Worm (Caenorhabditis elegans) whole organism, L1 larva: ENCODE measurements around the gene F59A6.10.

Experiments
- C04F5.9 ChIP-seq: sonication (generic microtip); optimal IDR thresholded peaks from 2 replicates; lab custom pipeline; 2016; ENCODE audit warnings: missing genetic modification characterization, missing compliant biosample characterization
- C16A3.4 ChIP-seq: fragments of 150-350 bp; optimal IDR thresholded peaks from 2 replicates; lab custom pipeline; 2014; ENCODE audit warnings: missing biosample characterization, missing genetic modification characterization
- C34B4.2 ChIP-seq: sonication (generic microtip); optimal IDR thresholded peaks from 2 replicates; lab custom pipeline; 2017; ENCODE audit warnings: mild to moderate bottlenecking, missing genetic modification characterization, missing compliant biosample characterization
- F16B12.6 ChIP-seq: fragments of 150-350 bp; optimal IDR thresholded peaks from 2 replicates; lab custom pipeline; 2014; ENCODE audit warnings: missing biosample characterization, missing genetic modification characterization
- aly-2 ChIP-seq: fragments of 150-350 bp; optimal IDR thresholded peaks from 2 replicates; lab custom pipeline; 2014; ENCODE audit warnings: missing biosample characterization, missing genetic modification characterization
- blmp-1 ChIP-seq: fragments of 150-350 bp; optimal IDR thresholded peaks from 2 replicates; lab custom pipeline; 2014; ENCODE audit warnings: missing biosample characterization, missing genetic modification characterization
- ceh-63 ChIP-seq: fragments of 200-800 bp; sonication (Bioruptor generic); optimal IDR thresholded peaks from 2 replicates; lab custom pipeline; 2018; ENCODE audit warnings: mild to moderate bottlenecking, missing genetic modification characterization, missing compliant biosample characterization
- ceh-8 ChIP-seq: fragments of 200-800 bp; sonication (Bioruptor generic); optimal IDR thresholded peaks from 2 replicates; lab custom pipeline; 2018; ENCODE audit warnings: mild to moderate bottlenecking, missing genetic modification characterization, moderate library complexity, missing compliant biosample characterization
- ceh-90 ChIP-seq: sonication (generic microtip); optimal IDR thresholded peaks from 2 replicates; lab custom pipeline; 2016; ENCODE audit warnings: missing genetic modification characterization, missing compliant biosample characterization
- dsc-1 ChIP-seq: sonication (generic microtip); optimal IDR thresholded peaks from 2 replicates; lab custom pipeline; 2016; ENCODE audit warnings: mild to moderate bottlenecking, missing genetic modification characterization, missing compliant biosample characterization
- efl-3 ChIP-seq: fragments of 200-800 bp; sonication (Bioruptor generic); optimal IDR thresholded peaks from 2 replicates; lab custom pipeline; 2018; ENCODE audit warnings: mild to moderate bottlenecking, missing genetic modification characterization, missing compliant biosample characterization
- egl-13 ChIP-seq: sonication (generic microtip); optimal IDR thresholded peaks from 2 replicates; lab custom pipeline; 2016; ENCODE audit warnings: missing genotype, missing genetic modification reagents, missing genetic modification characterization, missing compliant biosample characterization
- egl-27 ChIP-seq, 2 experiments: fragments of 150-350 bp in 1 of 2; sonication (generic microtip); optimal IDR thresholded peaks; 3 replicates each; lab custom pipeline; 2017 to 2018; ENCODE audit warnings: missing biosample characterization in 2 of 2, missing genetic modification characterization in 2 of 2, missing genetic modification reagents in 2 of 2
- elt-2 ChIP-seq: sonication (generic microtip); optimal IDR thresholded peaks from 2 replicates; lab custom pipeline; 2016; ENCODE audit warnings: missing genetic modification characterization, mild to moderate bottlenecking, inconsistent platforms, missing compliant biosample characterization, missing genetic modification reagents
- elt-3 ChIP-seq, 6 experiments: fragments of 150-350 bp in 1 of 6; sonication (generic microtip); optimal IDR thresholded peaks; 2 replicates each; lab custom pipeline; 2017 to 2018; ENCODE audit warnings: missing biosample characterization in 6 of 6, missing genetic modification characterization in 6 of 6, inconsistent platforms in 1 of 6
- ets-5 ChIP-seq: fragments of 200-800 bp; sonication (Bioruptor generic); IDR thresholded peaks from 2 replicates; pipeline ENCODE4 v1.3.6; 2022; ENCODE audit warnings: missing genetic modification characterization, missing compliant biosample characterization
- fkh-10 ChIP-seq: sonication (generic microtip); optimal IDR thresholded peaks from 2 replicates; lab custom pipeline; 2017; ENCODE audit warnings: missing biosample characterization, missing genetic modification reagents, missing genetic modification characterization
- fkh-8 ChIP-seq: sonication (generic microtip); optimal IDR thresholded peaks from 2 replicates; lab custom pipeline; 2016; ENCODE audit warnings: mild to moderate bottlenecking, missing genetic modification characterization, missing compliant biosample characterization
- hlh-17 ChIP-seq: fragments of 200-800 bp; sonication (Bioruptor generic); optimal IDR thresholded peaks from 2 replicates; lab custom pipeline; 2018; ENCODE audit warnings: missing genetic modification characterization, mild to moderate bottlenecking, missing compliant biosample characterization, moderate library complexity, borderline replicate concordance
- hlh-4 ChIP-seq: sonication (generic microtip); optimal IDR thresholded peaks from 2 replicates; lab custom pipeline; 2016; ENCODE audit warnings: mild to moderate bottlenecking, missing genetic modification characterization, missing compliant biosample characterization
- hpl-2 ChIP-seq: fragments of 150-350 bp; optimal IDR thresholded peaks from 2 replicates; lab custom pipeline; 2014; ENCODE audit warnings: missing biosample characterization, missing genetic modification reagents, missing genetic modification characterization
- irx-1 ChIP-seq: sonication (generic microtip); optimal IDR thresholded peaks from 2 replicates; lab custom pipeline; 2016; ENCODE audit warnings: missing genetic modification characterization, missing compliant biosample characterization
- lin-13 ChIP-seq: fragments of 150-350 bp; optimal IDR thresholded peaks from 2 replicates; lab custom pipeline; 2014; ENCODE audit warnings: missing biosample characterization, missing genetic modification reagents, missing genetic modification characterization
- lir-3 ChIP-seq: sonication (generic microtip); optimal IDR thresholded peaks from 2 replicates; lab custom pipeline; 2016; ENCODE audit warnings: mild to moderate bottlenecking, missing genetic modification characterization, moderate library complexity, missing compliant biosample characterization; ENCODE audit not compliant: poor library complexity
- lsy-2 ChIP-seq, 2 experiments: fragments of 150-350 bp; optimal IDR thresholded peaks; 2 replicates each; lab custom pipeline; 2014; ENCODE audit warnings: missing biosample characterization in 2 of 2, missing genetic modification characterization in 2 of 2
- mdl-1 ChIP-seq, 2 experiments: fragments of 150-350 bp; optimal IDR thresholded peaks; 2 replicates each; lab custom pipeline; 2014 to 2017; ENCODE audit warnings: missing biosample characterization in 2 of 2, missing genetic modification characterization in 2 of 2, inconsistent platforms in 1 of 2
- mef-2 ChIP-seq: fragments of 150-350 bp; optimal IDR thresholded peaks from 2 replicates; lab custom pipeline; 2014; ENCODE audit warnings: missing biosample characterization, missing genetic modification characterization
- mep-1 ChIP-seq: fragments of 150-350 bp; optimal IDR thresholded peaks from 2 replicates; lab custom pipeline; 2014; ENCODE audit warnings: missing biosample characterization, missing genetic modification characterization
- nhr-11 ChIP-seq: fragments of 150-350 bp; optimal IDR thresholded peaks from 2 replicates; lab custom pipeline; 2014; ENCODE audit warnings: missing biosample characterization, missing genetic modification characterization
- nhr-12 ChIP-seq: sonication (generic microtip); optimal IDR thresholded peaks from 2 replicates; lab custom pipeline; 2017; ENCODE audit warnings: missing biosample characterization, missing genetic modification characterization
- nhr-20 ChIP-seq: sonication (generic microtip); optimal IDR thresholded peaks from 2 replicates; lab custom pipeline; 2016; ENCODE audit warnings: mild to moderate bottlenecking, missing genetic modification characterization, missing compliant biosample characterization
- nhr-237 ChIP-seq: fragments of 150-350 bp; optimal IDR thresholded peaks from 2 replicates; lab custom pipeline; 2014; ENCODE audit warnings: missing biosample characterization, missing genetic modification characterization
- nhr-28 ChIP-seq: fragments of 150-350 bp; optimal IDR thresholded peaks from 2 replicates; lab custom pipeline; 2014; ENCODE audit warnings: missing biosample characterization, missing genetic modification characterization
- nhr-71 ChIP-seq: sonication (generic microtip); optimal IDR thresholded peaks from 2 replicates; lab custom pipeline; 2016; ENCODE audit warnings: mild to moderate bottlenecking, missing genetic modification characterization, moderate library complexity, missing compliant biosample characterization
- nhr-77 ChIP-seq: fragments of 150-350 bp; optimal IDR thresholded peaks from 2 replicates; lab custom pipeline; 2014; ENCODE audit warnings: missing biosample characterization, missing genetic modification characterization
- nhr-84 ChIP-seq: sonication (generic microtip); optimal IDR thresholded peaks from 2 replicates; lab custom pipeline; 2017; ENCODE audit warnings: missing biosample characterization, missing genetic modification characterization
- pag-3 ChIP-seq: sonication (generic microtip); optimal IDR thresholded peaks from 2 replicates; lab custom pipeline; 2017; ENCODE audit warnings: missing genetic modification characterization, mild to moderate bottlenecking, missing compliant biosample characterization, antibody characterized with exemption, borderline replicate concordance; ENCODE audit not compliant: insufficient read depth
- pqm-1 ChIP-seq: sonication (generic microtip); optimal IDR thresholded peaks from 3 replicates; lab custom pipeline; 2017; ENCODE audit warnings: missing biosample characterization, missing genetic modification characterization
- rnt-1 ChIP-seq: sonication (generic microtip); optimal IDR thresholded peaks from 2 replicates; lab custom pipeline; 2016; ENCODE audit warnings: mild to moderate bottlenecking, missing genetic modification characterization, moderate library complexity, missing compliant biosample characterization
- skn-1 ChIP-seq: fragments of 150-350 bp; optimal IDR thresholded peaks from 2 replicates; lab custom pipeline; 2014; ENCODE audit warnings: missing biosample characterization, missing genetic modification characterization
- snpc-4 ChIP-seq: fragments of 150-350 bp; optimal IDR thresholded peaks from 2 replicates; lab custom pipeline; 2014; ENCODE audit warnings: missing biosample characterization, missing genetic modification characterization
- snu-23 ChIP-seq: sonication (generic microtip); optimal IDR thresholded peaks from 2 replicates; lab custom pipeline; 2016; ENCODE audit warnings: missing genetic modification characterization, missing compliant biosample characterization
- sox-4 ChIP-seq: sonication (generic microtip); optimal IDR thresholded peaks from 2 replicates; lab custom pipeline; 2016; ENCODE audit warnings: missing genetic modification characterization, missing compliant biosample characterization
- sptf-1 ChIP-seq: fragments of 150-350 bp; optimal IDR thresholded peaks from 2 replicates; lab custom pipeline; 2014; ENCODE audit warnings: missing biosample characterization, missing genetic modification characterization
- sup-37 ChIP-seq: fragments of 200-800 bp; sonication (Bioruptor generic); optimal IDR thresholded peaks from 2 replicates; lab custom pipeline; 2018; ENCODE audit warnings: mild to moderate bottlenecking, missing genetic modification characterization, missing compliant biosample characterization
- swsn-7 ChIP-seq: sonication (generic microtip); optimal IDR thresholded peaks from 2 replicates; lab custom pipeline; 2016; ENCODE audit warnings: missing genetic modification characterization, missing compliant biosample characterization
- tbx-2 ChIP-seq: sonication (generic microtip); optimal IDR thresholded peaks from 2 replicates; lab custom pipeline; 2016; ENCODE audit warnings: missing genetic modification characterization, missing compliant biosample characterization
- tlp-1 ChIP-seq: fragments of 150-350 bp; optimal IDR thresholded peaks from 2 replicates; lab custom pipeline; 2014; ENCODE audit warnings: missing biosample characterization, missing genetic modification characterization
- unc-30 ChIP-seq: sonication (generic microtip); optimal IDR thresholded peaks from 2 replicates; lab custom pipeline; 2017; ENCODE audit warnings: missing biosample characterization, missing genetic modification characterization
- unc-62 ChIP-seq: fragments of 150-350 bp; optimal IDR thresholded peaks from 2 replicates; lab custom pipeline; 2014; ENCODE audit warnings: missing biosample characterization, missing genetic modification reagents, missing genetic modification characterization
- unc-86 ChIP-seq: sonication (generic microtip); optimal IDR thresholded peaks from 2 replicates; lab custom pipeline; 2016; ENCODE audit warnings: missing genetic modification characterization, missing compliant biosample characterization
- xbp-1 ChIP-seq: sonication (generic microtip); optimal IDR thresholded peaks from 2 replicates; lab custom pipeline; 2016; ENCODE audit warnings: missing genetic modification characterization, missing compliant biosample characterization
- zag-1 ChIP-seq: fragments of 150-350 bp; optimal IDR thresholded peaks from 2 replicates; lab custom pipeline; 2014; ENCODE audit warnings: missing biosample characterization, missing genetic modification characterization
- ztf-11 ChIP-seq, 2 experiments: sonication (generic microtip); optimal IDR thresholded peaks; 2 replicates each; lab custom pipeline; 2016 to 2017; ENCODE audit warnings: missing genetic modification characterization in 2 of 2, missing biosample characterization in 1 of 2, missing compliant biosample characterization in 1 of 2

F59A6.10 gene

DNA sequence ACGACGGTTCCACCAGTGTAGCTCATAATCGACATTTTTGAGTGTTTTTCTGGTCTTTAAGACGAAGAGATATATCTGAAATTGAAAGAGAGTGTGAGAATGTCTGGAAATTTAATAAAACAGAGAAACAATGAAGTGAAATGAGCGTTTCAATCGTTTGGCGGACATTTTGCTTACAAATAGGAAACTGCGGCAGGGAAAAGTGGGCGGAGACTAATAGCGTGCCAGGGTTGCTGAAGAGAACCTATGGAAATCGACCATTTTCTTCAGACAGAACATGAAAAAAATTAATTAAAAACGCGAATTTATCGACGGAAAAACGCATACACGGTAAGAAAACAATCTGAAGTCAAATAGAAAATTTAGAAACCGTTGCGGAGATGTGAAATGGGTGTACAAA is 48.4 kb upstream of the F59A6.10 start, which contains the start of gene pbs-3 (continued):
- peak; percentile 0 for TF ChIP-seq nhr-237 (tag; lab: Kevin White, UChicago)
- TF ChIP-seq lir-3 (tag; lab: Kevin White, UChicago) = peak; percentile 55
- TF ChIP-seq unc-30 (tag; lab: Kevin White, UChicago) = no peak
- no peak for TF ChIP-seq sptf-1 (tag; lab: Kevin White, UChicago)
- TF ChIP-seq C04F5.9 (tag; lab: Kevin White, UChicago) = no peak
- no peak for TF ChIP-seq pag-3 (tag; lab: Kevin White, UChicago)
- TF ChIP-seq rnt-1 (tag; lab: Kevin White, UChicago) = peak; percentile 85
- peak in 1 of 2 experiments; percentile 57 for TF ChIP-seq ztf-11 (tag; optimal IDR thresholded peaks at IDR 0.05; lab: Kevin White, UChicago)
- TF ChIP-seq skn-1 (tag; lab: Kevin White, UChicago) = peak; percentile 97
- TF ChIP-seq mef-2 = no peak
- no peak for TF ChIP-seq hlh-4 (tag; lab: Kevin White, UChicago)
- TF ChIP-seq aly-2 (tag; lab: Kevin White, UChicago) = peak; percentile 23
- no peak for TF ChIP-seq ceh-8 (GFP tag; lab: Kevin White, UChicago)
- peak; percentile 37 for TF ChIP-seq swsn-7 (tag; lab: Kevin White, UChicago)
- no peak for TF ChIP-seq ceh-90
- TF ChIP-seq mep-1 (tag; lab: Kevin White, UChicago) = no peak
- TF ChIP-seq nhr-77 (tag; lab: Kevin White, UChicago) = peak; percentile 49
- TF ChIP-seq blmp-1 = peak; percentile 67
- no peak for TF ChIP-seq nhr-12 (tag; lab: Kevin White, UChicago)
- TF ChIP-seq hlh-17 (GFP tag; lab: Kevin White, UChicago) = no peak
- peak; percentile 65 for TF ChIP-seq fkh-8 (tag; lab: Kevin White, UChicago)
- TF ChIP-seq elt-3 (tag; optimal IDR thresholded peaks at IDR 0.05; lab: Kevin White, UChicago) = peak in 2 of 6 experiments; percentile 42 to 71
- no peak for TF ChIP-seq unc-86 (tag; lab: Kevin White, UChicago)
- no peak for TF ChIP-seq efl-3 (GFP tag; lab: Kevin White, UChicago)
- no peak for TF ChIP-seq nhr-84 (tag; lab: Kevin White, UChicago)
- TF ChIP-seq F16B12.6 (tag; lab: Kevin White, UChicago) = peak; percentile 56
- TF ChIP-seq unc-62 = no peak
- no peak for TF ChIP-seq zag-1 (tag; lab: Kevin White, UChicago)
- TF ChIP-seq tbx-2 (tag; lab: Kevin White, UChicago) = peak; percentile 39
- no peak for TF ChIP-seq snpc-4 (tag; lab: Kevin White, UChicago)
- no peak for TF ChIP-seq nhr-11 (tag; lab: Kevin White, UChicago)
- peak; percentile 52 to 85 for TF ChIP-seq lsy-2 (tag; optimal IDR thresholded peaks at IDR 0.05; lab: Kevin White, UChicago)
- no peak for TF ChIP-seq ceh-63 (GFP tag; lab: Kevin White, UChicago)
- TF ChIP-seq sup-37 (GFP tag; lab: Kevin White, UChicago) = no peak
- TF ChIP-seq nhr-71 (tag; lab: Kevin White, UChicago) = peak; percentile 64
- no peak for TF ChIP-seq fkh-10 (GFP tag; lab: Kevin White, UChicago)
- no peak for TF ChIP-seq mdl-1 (tag; optimal IDR thresholded peaks at IDR 0.05; lab: Kevin White, UChicago)
- TF ChIP-seq C34B4.2 = no peak
- TF ChIP-seq elt-2 (tag; lab: Kevin White, UChicago) = peak; percentile 46
- TF ChIP-seq snu-23 (GFP tag; lab: Kevin White, UChicago) = peak; percentile 67
- TF ChIP-seq C16A3.4 (tag; lab: Kevin White, UChicago) = peak; percentile 86
- no peak for TF ChIP-seq nhr-28
- TF ChIP-seq irx-1 (tag; lab: Kevin White, UChicago) = no peak
- TF ChIP-seq sox-4 (tag; lab: Kevin White, UChicago) = no peak
- TF ChIP-seq dsc-1 (tag; lab: Kevin White, UChicago) = peak; percentile 8
- peak; percentile 41 for TF ChIP-seq xbp-1 (tag; lab: Kevin White, UChicago)
- no peak for TF ChIP-seq tlp-1
- no peak for TF ChIP-seq ets-5 (GFP tag; lab: Robert Waterston, UW)
- TF ChIP-seq egl-27 (tag; optimal IDR thresholded peaks at IDR 0.05; lab: Kevin White, UChicago) = no peak
- TF ChIP-seq hpl-2 (GFP tag; lab: Kevin White, UChicago) = peak; percentile 19
- TF ChIP-seq nhr-20 (tag; lab: Kevin White, UChicago) = peak; percentile 49
- no peak for TF ChIP-seq pqm-1 (tag; lab: Kevin White, UChicago)
- TF ChIP-seq egl-13 = no peak
- TF ChIP-seq lin-13 (GFP tag; lab: Kevin White, UChicago) = peak; percentile 47
